Worm (Caenorhabditis elegans): ENCODE data around the gene hrg-6.

DNA sequence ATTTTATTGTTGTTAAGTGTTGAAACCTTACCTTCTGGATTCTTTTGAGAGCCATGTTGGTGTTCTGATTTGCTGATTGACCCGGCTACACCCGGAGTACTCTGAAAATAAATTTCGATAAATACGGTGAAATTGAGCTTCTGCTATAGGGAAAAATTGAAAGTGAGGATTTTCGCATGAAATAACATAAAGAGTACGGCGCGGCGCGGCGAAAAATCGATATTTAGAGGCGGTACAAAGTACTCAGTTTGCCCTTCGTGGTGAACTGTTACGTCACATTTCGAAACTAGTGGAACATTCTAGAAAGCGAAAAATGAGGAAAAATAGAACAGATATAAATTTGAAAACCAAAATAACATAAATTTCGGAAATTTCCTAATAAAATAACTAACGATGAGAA, 49.8 kb downstream of the hrg-6 start, which contains the start of gene let-70:
- TF ChIP-seq nhr-25 (tag; optimal IDR thresholded peaks at IDR 0.05) (no peak), ama-1 (optimal IDR thresholded peaks at IDR 0.05) (no peak), nhr-10 (tag; optimal IDR thresholded peaks at IDR 0.05) (no peak), aly-2 (tag; optimal IDR thresholded peaks at IDR 0.05) (no peak), skn-1 (tag; optimal IDR thresholded peaks at IDR 0.05) (no peak), ztf-4 (tag; optimal IDR thresholded peaks at IDR 0.05) (no peak), ZK546.5 (tag; optimal IDR thresholded peaks at IDR 0.05) (no peak)

Measured in whole organism, L2 larva.